Worm (Caenorhabditis elegans): ENCODE measurements around the gene ZC404.15.

The ZC404.15 gene

ce11 chrV:6778457-6778856 lies 1.8 kb upstream of the ZC404.15 start:
- no peak for TF ChIP-seq F13H6.1 (tag; optimal IDR thresholded peaks at IDR 0.05)
- TF ChIP-seq R02D3.7 (tag; optimal IDR thresholded peaks at IDR 0.05): no peak
- TF ChIP-seq skn-1 (tag; optimal IDR thresholded peaks at IDR 0.05): no peak
- TF ChIP-seq nhr-23 (tag; optimal IDR thresholded peaks at IDR 0.05): no peak
- TF ChIP-seq sma-3 (GFP tag; optimal IDR thresholded peaks at IDR 0.05): no peak
- no peak for TF ChIP-seq aly-2 (tag; optimal IDR thresholded peaks at IDR 0.05)

ce11 chrV:6780676-6781075 lies 410 bp downstream of the ZC404.15 start:
- no peak for TF ChIP-seq gmeb-1 (tag; optimal IDR thresholded peaks at IDR 0.05)
- TF ChIP-seq Y55F3AM.14 (GFP tag; optimal IDR thresholded peaks at IDR 0.05): no peak
- TF ChIP-seq blmp-1 (tag; optimal IDR thresholded peaks at IDR 0.05; ENCODE audit: insufficient read depth): no peak
- no peak for TF ChIP-seq unc-39 (tag; optimal IDR thresholded peaks at IDR 0.05)
- no peak for TF ChIP-seq skn-1 (tag; optimal IDR thresholded peaks at IDR 0.05)
- TF ChIP-seq zag-1 (tag; optimal IDR thresholded peaks at IDR 0.05): no peak
- no peak for TF ChIP-seq lin-39 (tag; optimal IDR thresholded peaks at IDR 0.05)
- no peak for TF ChIP-seq ZK546.5 (tag; optimal IDR thresholded peaks at IDR 0.05)
- TF ChIP-seq unc-55 (GFP tag; optimal IDR thresholded peaks at IDR 0.05): no peak
- no peak for TF ChIP-seq nhr-77 (tag; optimal IDR thresholded peaks at IDR 0.05)
- TF ChIP-seq lin-11 (tag; optimal IDR thresholded peaks at IDR 0.05): no peak
- no peak for TF ChIP-seq ztf-11 (tag; optimal IDR thresholded peaks at IDR 0.05)
- no peak for TF ChIP-seq lsy-2 (tag; optimal IDR thresholded peaks at IDR 0.05)
- no peak for TF ChIP-seq nhr-237 (tag; optimal IDR thresholded peaks at IDR 0.05)
- no peak for TF ChIP-seq sem-4 (tag; optimal IDR thresholded peaks at IDR 0.05)
- no peak for TF ChIP-seq sma-3 (GFP tag; optimal IDR thresholded peaks at IDR 0.05)
- TF ChIP-seq mab-5 (tag; optimal IDR thresholded peaks at IDR 0.05): no peak
- no peak for TF ChIP-seq elt-1 (tag; optimal IDR thresholded peaks at IDR 0.05)

- TF ChIP-seq nhr-10 (tag; optimal IDR thresholded peaks at IDR 0.05): no peak
- no peak for TF ChIP-seq alr-1 (tag; optimal IDR thresholded peaks at IDR 0.05)
- TF ChIP-seq lin-13 (GFP tag; optimal IDR thresholded peaks at IDR 0.05): no peak
These were observed 2.0 kb downstream of the ZC404.15 start for ce11 chrV:6782260-6782659.

- no peak for TF ChIP-seq C34F6.9 (tag; optimal IDR thresholded peaks at IDR 0.05)
These were observed 2.9 kb downstream of the ZC404.15 start for ce11 chrV:6783044-6783625.

ce11 chrV:6784853-6785492 lies 4.7 kb downstream of the ZC404.15 start, which contains the start of the genes spn-4 and spe-39:
spn-4 (minus strand) TSS chrV:6784903.
spe-39 (plus strand) TSS chrV:6785451.
- TF ChIP-seq nhr-10 (tag; optimal IDR thresholded peaks at IDR 0.05): no peak
- TF ChIP-seq nhr-129 (tag; optimal IDR thresholded peaks at IDR 0.05): peak; percentile 70
- TF ChIP-seq sma-9 (GFP tag; optimal IDR thresholded peaks at IDR 0.05): peak; percentile 88
- TF ChIP-seq sma-9 (tag; optimal IDR thresholded peaks at IDR 0.05): no peak
- peak; percentile 74 for TF ChIP-seq F13H6.1 (tag; optimal IDR thresholded peaks at IDR 0.05)
- no peak for TF ChIP-seq nhr-11 (tag; optimal IDR thresholded peaks at IDR 0.05)
- peak; percentile 32 for TF ChIP-seq fos-1 (tag; optimal IDR thresholded peaks at IDR 0.05)
- TF ChIP-seq mbf-1 (tag; optimal IDR thresholded peaks at IDR 0.05): no peak
- peak; percentile 3 for TF ChIP-seq snpc-4 (tag; optimal IDR thresholded peaks at IDR 0.05)
- TF ChIP-seq crh-2 (tag; optimal IDR thresholded peaks at IDR 0.05): peak; percentile 55
- TF ChIP-seq ZK546.5 (tag; optimal IDR thresholded peaks at IDR 0.05): no peak
- TF ChIP-seq mab-5 (tag; optimal IDR thresholded peaks at IDR 0.05): peak; percentile 75
- TF ChIP-seq ztf-1 (GFP tag; conservative IDR thresholded peaks at IDR 0.05): no peak
- TF ChIP-seq gmeb-1 (tag; optimal IDR thresholded peaks at IDR 0.05): peak; percentile 96
- peak; percentile 40 to 84 for TF ChIP-seq lsy-2 (tag; optimal IDR thresholded peaks at IDR 0.05)
- TF ChIP-seq peb-1 (tag; optimal IDR thresholded peaks at IDR 0.05): no peak
- TF ChIP-seq ztf-4 (tag; optimal IDR thresholded peaks at IDR 0.05): no peak
- no peak for TF ChIP-seq nhr-77 (tag; optimal IDR thresholded peaks at IDR 0.05)
- TF ChIP-seq ceh-16 (tag; optimal IDR thresholded peaks at IDR 0.05): peak; percentile 38
- TF ChIP-seq blmp-1 (tag; optimal IDR thresholded peaks at IDR 0.05; ENCODE audit: insufficient read depth): peak; percentile 24
- TF ChIP-seq alr-1 (tag; optimal IDR thresholded peaks at IDR 0.05): no peak
- TF ChIP-seq aly-2 (tag; optimal IDR thresholded peaks at IDR 0.05): no peak
- no peak for TF ChIP-seq nhr-6 (tag; optimal IDR thresholded peaks at IDR 0.05)
- no peak for TF ChIP-seq nhr-25 (tag; optimal IDR thresholded peaks at IDR 0.05)
- no peak for TF ChIP-seq unc-39 (tag; optimal IDR thresholded peaks at IDR 0.05)
- no peak for TF ChIP-seq nhr-23 (tag; optimal IDR thresholded peaks at IDR 0.05)
- TF ChIP-seq C34F6.9 (tag; optimal IDR thresholded peaks at IDR 0.05): peak; percentile 80
- no peak for TF ChIP-seq lin-39 (tag; optimal IDR thresholded peaks at IDR 0.05)
- TF ChIP-seq nhr-21 (tag; optimal IDR thresholded peaks at IDR 0.05): peak; percentile 30
- TF ChIP-seq unc-62 (GFP tag; optimal IDR thresholded peaks at IDR 0.05): no peak
- TF ChIP-seq lin-11 (tag; optimal IDR thresholded peaks at IDR 0.05): peak; percentile 71
- TF ChIP-seq zag-1 (tag; optimal IDR thresholded peaks at IDR 0.05): peak; percentile 2
- TF ChIP-seq egl-27 (tag; optimal IDR thresholded peaks at IDR 0.05): peak; percentile 46
- peak; percentile 71 for TF ChIP-seq sma-3 (GFP tag; optimal IDR thresholded peaks at IDR 0.05)

Data from whole organism, L2 larva.